Fruit fly (Drosophila melanogaster) whole organism, embryonic: ENCODE results near the gene Csk.

ENCODE experiments used
- Abd-B ChIP-seq: fragments of 200-800 bp; sonication (Bioruptor generic); optimal IDR thresholded peaks from 2 replicates; lab custom pipeline; 2018; ENCODE audit warnings: missing biosample characterization, mild to moderate bottlenecking, missing genetic modification characterization, moderate library complexity
- Antp ChIP-seq: fragments of 200-800 bp; sonication (Bioruptor generic); optimal IDR thresholded peaks from 3 replicates; lab custom pipeline; 2016; ENCODE audit warnings: missing biosample characterization, missing genetic modification characterization
- B-H1 ChIP-seq: fragments of 200-800 bp; sonication (Bioruptor generic); IDR thresholded peaks from 3 replicates; pipeline ENCODE4 v1.3.6; 2022; ENCODE audit warnings: missing biosample characterization, missing genetic modification characterization
- CG10274 ChIP-seq: fragments of 200-800 bp; sonication (Bioruptor generic); optimal IDR thresholded peaks from 3 replicates; lab custom pipeline; 2017; ENCODE audit warnings: missing biosample characterization, mild to moderate bottlenecking, missing genetic modification characterization
- CG10979 ChIP-seq: fragments of 200-800 bp; sonication (Bioruptor generic); optimal IDR thresholded peaks from 2 replicates; lab custom pipeline; 2018; ENCODE audit warnings: missing biosample characterization, mild to moderate bottlenecking, missing genetic modification characterization, moderate library complexity
- CG11456 ChIP-seq: fragments of 200-800 bp; sonication (Bioruptor generic); IDR thresholded peaks from 3 replicates; pipeline ENCODE4 v1.3.6; 2022; ENCODE audit warnings: missing biosample characterization, missing genetic modification characterization
- CG12236 ChIP-seq: fragments of 200-800 bp; sonication (Bioruptor generic); optimal IDR thresholded peaks from 2 replicates; lab custom pipeline; 2016; ENCODE audit warnings: missing biosample characterization, missing genetic modification characterization
- CG12391 ChIP-seq: fragments of 200-800 bp; sonication (Bioruptor generic); optimal IDR thresholded peaks from 3 replicates; lab custom pipeline; 2018; ENCODE audit warnings: missing biosample characterization, mild to moderate bottlenecking, missing genetic modification characterization, moderate library complexity
- CG13624 ChIP-seq: fragments of 200-800 bp; sonication (Bioruptor generic); optimal IDR thresholded peaks from 2 replicates; lab custom pipeline; 2016; ENCODE audit warnings: missing biosample characterization, missing genetic modification characterization
- CG14667 ChIP-seq: fragments of 200-800 bp; sonication (Bioruptor generic); IDR thresholded peaks from 2 replicates; pipeline ENCODE4 v1.3.6; 2022; ENCODE audit warnings: missing biosample characterization, missing genetic modification characterization
- CG14710 ChIP-seq: fragments of 200-800 bp; sonication (Bioruptor generic); optimal IDR thresholded peaks from 3 replicates; lab custom pipeline; 2019; ENCODE audit warnings: missing biosample characterization, mild to moderate bottlenecking, missing genetic modification characterization, moderate library complexity
- CG14860 ChIP-seq: fragments of 200-800 bp; sonication (Bioruptor generic); IDR thresholded peaks from 3 replicates; pipeline ENCODE4 v1.3.6; 2022; ENCODE audit warnings: missing biosample characterization, missing genetic modification characterization; ENCODE audit not compliant: partially characterized antibody
- CG17328 ChIP-seq: fragments of 200-800 bp; sonication (Bioruptor generic); IDR thresholded peaks from 2 replicates; pipeline ENCODE4 v1.3.6; 2022; ENCODE audit warnings: missing biosample characterization, missing genetic modification characterization
- CG17802 ChIP-seq: fragments of 200-800 bp; sonication (Bioruptor generic); optimal IDR thresholded peaks from 2 replicates; lab custom pipeline; 2018; ENCODE audit warnings: missing biosample characterization, mild to moderate bottlenecking, missing genetic modification characterization, moderate library complexity
- CG17829 ChIP-seq: fragments of 200-800 bp; optimal IDR thresholded peaks from 2 replicates; lab custom pipeline; 2019; ENCODE audit warnings: missing biosample characterization, mild to moderate bottlenecking, missing genetic modification characterization, moderate library complexity
- CG31388 ChIP-seq: fragments of 200-800 bp; sonication (Bioruptor generic); optimal IDR thresholded peaks from 2 replicates; lab custom pipeline; 2016; ENCODE audit warnings: missing biosample characterization, missing genetic modification characterization
- CG3163 ChIP-seq: fragments of 200-800 bp; sonication (Bioruptor generic); optimal IDR thresholded peaks from 3 replicates; lab custom pipeline; 2016; ENCODE audit warnings: missing biosample characterization, missing genetic modification characterization
- CG34376 ChIP-seq: fragments of 200-800 bp; sonication (Bioruptor generic); optimal IDR thresholded peaks from 2 replicates; lab custom pipeline; 2018; ENCODE audit warnings: missing biosample characterization, mild to moderate bottlenecking, missing genetic modification characterization
- CG4730 ChIP-seq: fragments of 200-800 bp; sonication (Bioruptor generic); IDR thresholded peaks from 2 replicates; pipeline ENCODE4 v1.3.6; 2022; ENCODE audit warnings: missing biosample characterization, missing genetic modification characterization
- CG4820 ChIP-seq: fragments of 200-800 bp; sonication (Bioruptor generic); optimal IDR thresholded peaks from 3 replicates; lab custom pipeline; 2016; ENCODE audit warnings: missing biosample characterization, missing genetic modification characterization
- CG5180 ChIP-seq: fragments of 200-800 bp; sonication (Bioruptor generic); optimal IDR thresholded peaks from 3 replicates; lab custom pipeline; 2017; ENCODE audit warnings: missing biosample characterization, missing genetic modification characterization, mild to moderate bottlenecking, moderate library complexity, missing genetic modification reagents
- CG6254 ChIP-seq: fragments of 200-800 bp; sonication (Bioruptor generic); optimal IDR thresholded peaks from 3 replicates; lab custom pipeline; 2017; ENCODE audit warnings: mild to moderate bottlenecking, missing biosample characterization, missing genetic modification reagents, missing genetic modification characterization
- CG6689 ChIP-seq: fragments of 200-800 bp; sonication (Bioruptor generic); IDR thresholded peaks from 2 replicates; pipeline ENCODE4 v1.3.6; 2022; ENCODE audit warnings: missing biosample characterization, missing genetic modification characterization
- CG6813 ChIP-seq: fragments of 200-800 bp; sonication (Bioruptor generic); optimal IDR thresholded peaks from 2 replicates; lab custom pipeline; 2017; ENCODE audit warnings: missing biosample characterization, missing genetic modification characterization, mild to moderate bottlenecking, moderate library complexity, missing genetic modification reagents
- CG8944 ChIP-seq: fragments of 200-800 bp; sonication (Bioruptor generic); optimal IDR thresholded peaks from 3 replicates; lab custom pipeline; 2016; ENCODE audit warnings: missing biosample characterization, missing genetic modification characterization
- CTCF ChIP-seq: fragments of 200-800 bp; sonication (Bioruptor generic); optimal IDR thresholded peaks from 2 replicates; lab custom pipeline; 2017; ENCODE audit warnings: missing biosample characterization, mild to moderate bottlenecking, missing genetic modification characterization, moderate library complexity
- Chrac-16 ChIP-seq: fragments of 200-800 bp; sonication (Bioruptor generic); optimal IDR thresholded peaks from 3 replicates; lab custom pipeline; 2016; ENCODE audit warnings: missing biosample characterization, missing genetic modification characterization
- Doc3 ChIP-seq: fragments of 200-800 bp; sonication (Bioruptor generic); IDR thresholded peaks from 3 replicates; pipeline ENCODE4 v1.3.6; 2022; ENCODE audit warnings: missing biosample characterization, missing genetic modification characterization; ENCODE audit not compliant: partially characterized antibody
- ERR ChIP-seq: fragments of 200-800 bp; sonication (Bioruptor generic); optimal IDR thresholded peaks from 2 replicates; lab custom pipeline; 2016; ENCODE audit warnings: missing biosample characterization, missing genetic modification characterization
- GATAe ChIP-seq: fragments of 200-800 bp; sonication (Bioruptor generic); conservative IDR thresholded peaks from 2 replicates; pipeline ENCODE4 v1.3.6; 2022; ENCODE audit warnings: missing biosample characterization, missing genetic modification characterization
- Gug ChIP-seq: fragments of 200-800 bp; sonication (Bioruptor generic); IDR thresholded peaks from 4 replicates; pipeline ENCODE4 v1.3.6; 2022; ENCODE audit warnings: missing biosample characterization, missing genetic modification characterization
- H2.0 ChIP-seq: fragments of 200-800 bp; sonication (Bioruptor generic); IDR thresholded peaks from 2 replicates; pipeline ENCODE4 v1.3.6; 2022; ENCODE audit warnings: missing biosample characterization, missing genetic modification characterization
- Mes4 ChIP-seq: fragments of 200-800 bp; sonication (Bioruptor generic); optimal IDR thresholded peaks from 2 replicates; lab custom pipeline; 2016; ENCODE audit warnings: missing biosample characterization, missing genetic modification characterization
- Side ChIP-seq: fragments of 200-800 bp; sonication (Bioruptor generic); optimal IDR thresholded peaks from 2 replicates; lab custom pipeline; 2016; ENCODE audit warnings: missing biosample characterization, missing genetic modification characterization
- bowl ChIP-seq: fragments of 200-800 bp; sonication (Bioruptor generic); IDR thresholded peaks from 2 replicates; pipeline ENCODE4 v1.3.6; 2022; ENCODE audit warnings: missing biosample characterization, missing genetic modification characterization
- dmrt99B ChIP-seq: fragments of 200-800 bp; sonication (Bioruptor generic); optimal IDR thresholded peaks from 2 replicates; lab custom pipeline; 2018; ENCODE audit warnings: missing biosample characterization, mild to moderate bottlenecking, missing genetic modification characterization, moderate library complexity
- fd102C ChIP-seq: fragments of 200-800 bp; sonication (Bioruptor generic); optimal IDR thresholded peaks from 2 replicates; lab custom pipeline; 2018; ENCODE audit warnings: missing biosample characterization, mild to moderate bottlenecking, missing genetic modification characterization, moderate library complexity
- gro ChIP-seq: fragments of 200-800 bp; sonication (Bioruptor generic); optimal IDR thresholded peaks from 2 replicates; lab custom pipeline; 2016; ENCODE audit warnings: missing biosample characterization, missing genetic modification characterization
- ham ChIP-seq: fragments of 200-800 bp; sonication (Bioruptor generic); IDR thresholded peaks from 2 replicates; pipeline ENCODE4 v1.3.6; 2022; ENCODE audit warnings: missing biosample characterization, missing genetic modification characterization
- hbn ChIP-seq: fragments of 200-800 bp; sonication (Bioruptor generic); IDR thresholded peaks from 2 replicates; pipeline ENCODE4 v1.3.6; 2022; ENCODE audit warnings: missing biosample characterization, missing genetic modification characterization; ENCODE audit not compliant: partially characterized antibody
- pb ChIP-seq: fragments of 200-800 bp; sonication (Bioruptor generic); optimal IDR thresholded peaks from 3 replicates; lab custom pipeline; 2016; ENCODE audit warnings: missing biosample characterization, missing genetic modification characterization
- peb ChIP-seq: fragments of 200-800 bp; sonication (Bioruptor generic); IDR thresholded peaks from 2 replicates; pipeline ENCODE4 v1.3.6; 2022; ENCODE audit warnings: missing biosample characterization, missing genetic modification characterization
- pho ChIP-seq: fragments of 200-800 bp; sonication (Bioruptor generic); optimal IDR thresholded peaks from 2 replicates; lab custom pipeline; 2016; ENCODE audit warnings: missing biosample characterization, missing genetic modification characterization
- pnt ChIP-seq: fragments of 200-800 bp; sonication (Bioruptor generic); optimal IDR thresholded peaks from 3 replicates; lab custom pipeline; 2016; ENCODE audit warnings: missing biosample characterization, missing genetic modification characterization
- ranshi ChIP-seq: fragments of 200-800 bp; sonication (Bioruptor generic); IDR thresholded peaks from 2 replicates; pipeline ENCODE4 v1.3.6; 2022; ENCODE audit warnings: missing biosample characterization, missing genetic modification characterization
- so ChIP-seq: fragments of 200-800 bp; sonication (Bioruptor generic); IDR thresholded peaks from 3 replicates; pipeline ENCODE4 v1.3.6; 2022; ENCODE audit warnings: missing biosample characterization, missing genetic modification characterization
- sob ChIP-seq: fragments of 200-800 bp; sonication (Bioruptor generic); IDR thresholded peaks from 2 replicates; pipeline ENCODE4 v1.3.6; 2022; ENCODE audit warnings: missing biosample characterization, missing genetic modification characterization
- sug ChIP-seq: fragments of 200-800 bp; optimal IDR thresholded peaks from 2 replicates; lab custom pipeline; 2019; ENCODE audit warnings: missing biosample characterization, mild to moderate bottlenecking, missing genetic modification characterization, moderate library complexity
- tin ChIP-seq: fragments of 200-800 bp; sonication (Bioruptor generic); optimal IDR thresholded peaks from 3 replicates; lab custom pipeline; 2016; ENCODE audit warnings: missing biosample characterization, missing genetic modification characterization
- unpg ChIP-seq: fragments of 200-800 bp; sonication (Bioruptor generic); optimal IDR thresholded peaks from 3 replicates; lab custom pipeline; 2018; ENCODE audit warnings: missing biosample characterization, mild to moderate bottlenecking, missing genetic modification characterization, moderate library complexity

Gene Csk

dm6 chr3R:11673955-11674663 lies 23.6 kb upstream of the Csk start, which contains the start of gene CG14715 (continued):
- TF ChIP-seq so (GFP tag; lab: Robert Waterston, UW) (no peak), CG12391 (tag; lab: Kevin White, UChicago) (peak; percentile 76), CG11456 (GFP tag; lab: Robert Waterston, UW) (no peak), Mes4 (peak; percentile 13), Antp (GFP tag; lab: Kevin White, UChicago) (peak; percentile 43), ranshi (GFP tag; lab: Robert Waterston, UW) (peak; percentile 64), unpg (GFP tag; lab: Kevin White, UChicago) (peak; percentile 42), CTCF (GFP tag; lab: Kevin White, UChicago) (peak; percentile 23), pnt (peak; percentile 55), CG3163 (GFP tag; lab: Kevin White, UChicago) (peak; percentile 13), CG14860 (GFP tag; lab: Robert Waterston, UW) (no peak), CG14710 (peak; percentile 86), pb (GFP tag; lab: Kevin White, UChicago) (no peak), CG17802 (tag; lab: Kevin White, UChicago) (peak; percentile 65), CG34376 (GFP tag; lab: Kevin White, UChicago) (no peak), CG6813 (no peak), bowl (GFP tag; lab: Robert Waterston, UW) (no peak), sug (tag; lab: Kevin White, UChicago) (peak; percentile 19), peb (no peak), tin (GFP tag; lab: Kevin White, UChicago) (peak; percentile 44), gro (GFP tag; lab: Kevin White, UChicago) (peak; percentile 28), ERR (GFP tag; lab: Kevin White, UChicago) (no peak), GATAe (GFP tag; lab: Robert Waterston, UW) (peak; percentile 52; the same call in 1 of the 2 replicates), CG6254 (no peak), fd102C (GFP tag; lab: Kevin White, UChicago) (no peak), CG10979 (tag; lab: Kevin White, UChicago) (peak; percentile 16), dmrt99B (tag; lab: Kevin White, UChicago) (peak; percentile 5), B-H1 (GFP tag; lab: Robert Waterston, UW) (0 out of 3 replicates have a peak, but pooled peaks have one; percentile 16), Gug (GFP tag; lab: Robert Waterston, UW) (peak; percentile 53; the same call in 1 of the 4 replicates), Chrac-16 (GFP tag; lab: Kevin White, UChicago) (peak; percentile 39), CG5180 (GFP tag; lab: Kevin White, UChicago) (no peak), hbn (GFP tag; lab: Robert Waterston, UW) (peak; percentile 37; the same call in 1 of the 2 replicates), Doc3 (no peak), CG12236 (GFP tag; lab: Kevin White, UChicago) (peak; percentile 9), CG13624 (GFP tag; lab: Kevin White, UChicago) (peak; percentile 51), CG10274 (GFP tag; lab: Kevin White, UChicago) (no peak), sob (GFP tag; lab: Robert Waterston, UW) (peak; percentile 54; the same call in 1 of the 2 replicates), CG6689 (GFP tag; lab: Robert Waterston, UW) (peak; percentile 70), CG4730 (GFP tag; lab: Robert Waterston, UW) (no peak), ham (GFP tag; lab: Robert Waterston, UW) (no peak), CG17328 (GFP tag; lab: Robert Waterston, UW) (no peak), CG4820 (peak; percentile 19), Abd-B (GFP tag; lab: Kevin White, UChicago) (peak; percentile 59), CG31388 (GFP tag; lab: Kevin White, UChicago) (no peak), pho (GFP tag; lab: Kevin White, UChicago) (peak; percentile 51), H2.0 (GFP tag; lab: Robert Waterston, UW) (peak; percentile 47; the same call in 1 of the 2 replicates), Side (GFP tag; lab: Kevin White, UChicago) (peak; percentile 39), CG8944 (peak; percentile 35), CG14667 (GFP tag; lab: Robert Waterston, UW) (0 out of 2 replicates have a peak, but pooled peaks have one; percentile 7), CG17829 (peak; percentile 28)
